Worm (Caenorhabditis elegans) whole organism, mixed stage, embryonic: ENCODE data around the gene T19C4.24.

Experiments used
- ces-1 ChIP-seq: fragments of 150-350 bp; optimal IDR thresholded peaks from 2 replicates; lab custom pipeline; 2014; ENCODE audit warnings: missing biosample characterization, missing genetic modification reagents, missing genetic modification characterization
- elt-3 ChIP-seq: fragments of 150-350 bp; optimal IDR thresholded peaks from 2 replicates; lab custom pipeline; 2014; ENCODE audit warnings: missing biosample characterization, missing genetic modification characterization
- flh-1 ChIP-seq: fragments of 200-800 bp; sonication (Bioruptor generic); optimal IDR thresholded peaks from 2 replicates; lab custom pipeline; 2018; ENCODE audit warnings: mild to moderate bottlenecking, missing genetic modification characterization, moderate library complexity, missing compliant biosample characterization
- lin-13 ChIP-seq: fragments of 150-350 bp; optimal IDR thresholded peaks from 2 replicates; lab custom pipeline; 2014; ENCODE audit warnings: missing biosample characterization, missing genetic modification characterization
- nhr-12 ChIP-seq: fragments of 150-350 bp; optimal IDR thresholded peaks from 2 replicates; lab custom pipeline; 2014; ENCODE audit warnings: missing biosample characterization, missing genetic modification characterization
- nhr-237 ChIP-seq: fragments of 150-350 bp; optimal IDR thresholded peaks from 2 replicates; lab custom pipeline; 2014; ENCODE audit warnings: missing biosample characterization, missing genetic modification characterization
- nhr-28 ChIP-seq: fragments of 150-350 bp; optimal IDR thresholded peaks from 2 replicates; lab custom pipeline; 2014; ENCODE audit warnings: missing biosample characterization, missing genetic modification characterization
- nhr-76 ChIP-seq: sonication (generic microtip); optimal IDR thresholded peaks from 2 replicates; lab custom pipeline; 2017; ENCODE audit warnings: missing biosample characterization, missing genetic modification characterization
- snpc-4 ChIP-seq: fragments of 150-350 bp; optimal IDR thresholded peaks from 2 replicates; lab custom pipeline; 2014; ENCODE audit warnings: missing biosample characterization, missing genetic modification characterization
- sptf-1 ChIP-seq: sonication (generic microtip); optimal IDR thresholded peaks from 2 replicates; lab custom pipeline; 2017; ENCODE audit warnings: mild to moderate bottlenecking, missing genetic modification characterization, moderate library complexity, missing compliant biosample characterization
- unc-62 ChIP-seq: fragments of 150-350 bp; optimal IDR thresholded peaks from 2 replicates; lab custom pipeline; 2014; ENCODE audit warnings: missing biosample characterization, missing genetic modification reagents, missing genetic modification characterization
- ztf-11 ChIP-seq: fragments of 150-350 bp; optimal IDR thresholded peaks from 2 replicates; lab custom pipeline; 2014; ENCODE audit warnings: missing biosample characterization, missing genetic modification characterization

DNA sequence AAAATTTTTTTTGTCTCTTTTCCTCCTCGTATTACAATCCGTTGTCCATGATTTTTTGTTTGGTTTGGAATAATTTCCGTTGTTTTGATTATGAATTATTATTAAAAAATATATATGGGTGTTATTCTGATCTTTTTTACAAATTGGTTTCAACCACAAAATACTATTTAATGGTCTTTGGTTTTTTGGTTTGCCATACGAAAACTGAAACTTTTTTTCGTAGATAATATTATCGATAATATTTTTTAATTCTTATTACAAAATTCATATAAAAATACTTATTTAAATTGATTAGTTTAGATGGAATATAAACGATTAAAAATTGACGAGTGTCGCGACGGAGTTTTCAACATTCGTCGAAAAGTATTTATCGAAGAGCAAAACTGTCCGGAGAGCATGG lies 19.6 kb downstream of the T19C4.24 start, which contains the start of gene jmjd-5:
- TF ChIP-seq sptf-1 (tag; lab: Kevin White, UChicago) (no peak), unc-62 (no peak), elt-3 (tag; lab: Kevin White, UChicago) (no peak), snpc-4 (tag; lab: Kevin White, UChicago) (no peak), ces-1 (GFP tag; lab: Kevin White, UChicago) (no peak), nhr-237 (tag; lab: Kevin White, UChicago) (no peak), nhr-76 (no peak), nhr-12 (tag; lab: Kevin White, UChicago) (no peak), ztf-11 (tag; lab: Kevin White, UChicago) (no peak), lin-13 (tag; lab: Kevin White, UChicago) (no peak), flh-1 (no peak), nhr-28 (tag; lab: Kevin White, UChicago) (no peak)
